Fruit fly (Drosophila melanogaster): ENCODE data around the gene CG12728.

DNA sequence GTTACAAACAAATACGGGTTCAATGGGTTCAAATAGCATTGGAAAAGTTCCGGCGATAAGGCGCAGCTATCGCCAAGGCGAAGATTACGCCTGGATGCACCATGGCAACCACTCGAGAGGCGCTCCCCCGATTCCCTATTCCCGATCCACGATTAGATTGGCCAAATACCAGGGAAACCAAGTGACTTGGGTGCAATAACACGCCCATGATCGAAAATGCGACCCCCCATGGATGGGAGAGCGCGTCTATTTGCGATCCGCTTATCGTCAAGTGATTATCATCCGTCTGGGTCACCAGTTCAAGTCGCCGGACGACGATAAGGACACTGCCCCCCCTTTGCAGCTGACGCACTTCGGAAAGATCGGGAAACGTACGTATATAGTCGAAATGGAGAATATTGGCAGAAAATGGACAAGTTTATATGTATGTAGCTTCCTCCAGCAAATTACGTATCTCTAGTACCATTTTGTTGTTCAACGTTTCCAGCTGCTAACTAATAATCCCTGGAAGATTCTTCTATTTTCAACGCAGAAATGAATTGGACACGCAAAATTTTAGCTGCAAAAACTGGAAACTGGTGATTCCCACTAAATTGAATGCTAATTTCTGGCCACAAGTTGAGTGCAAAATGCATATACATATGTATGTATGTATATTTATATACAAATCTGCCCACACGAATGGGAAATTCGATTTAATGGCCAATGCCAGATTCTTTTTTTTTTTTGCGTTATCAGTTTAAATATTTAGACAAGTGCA, 27.2 kb upstream of the CG12728 start:
- TF ChIP-seq woc (GFP tag; optimal IDR thresholded peaks at IDR 0.05) (no peak), Jra (GFP tag; optimal IDR thresholded peaks at IDR 0.05) (no peak), br (GFP tag; optimal IDR thresholded peaks at IDR 0.05) (no peak), foxo (GFP tag; optimal IDR thresholded peaks at IDR 0.05) (no peak), Hr78 (GFP tag; optimal IDR thresholded peaks at IDR 0.05) (no peak), lola (GFP tag; optimal IDR thresholded peaks at IDR 0.05) (no peak), h (GFP tag; optimal IDR thresholded peaks at IDR 0.05) (no peak), pan (optimal IDR thresholded peaks at IDR 0.05) (no peak), Sp1 (GFP tag; optimal IDR thresholded peaks at IDR 0.05) (no peak)
